Worm (Caenorhabditis elegans) whole organism, L3 larva: ENCODE results near the gene F41H10.1.

Experiments
- ZK546.5 ChIP-seq: sonication (generic microtip); optimal IDR thresholded peaks from 2 replicates; lab custom pipeline; 2017; ENCODE audit warnings: missing biosample characterization, missing genetic modification characterization
- aly-2 ChIP-seq: fragments of 150-350 bp; optimal IDR thresholded peaks from 2 replicates; lab custom pipeline; 2014; ENCODE audit warnings: missing biosample characterization, missing genetic modification characterization
- egl-27 ChIP-seq: sonication (generic microtip); optimal IDR thresholded peaks from 4 replicates; lab custom pipeline; 2017; ENCODE audit warnings: missing biosample characterization, missing genetic modification reagents, missing genetic modification characterization
- fkh-10 ChIP-seq: sonication (generic microtip); optimal IDR thresholded peaks from 2 replicates; lab custom pipeline; 2017; ENCODE audit warnings: missing biosample characterization, missing genetic modification reagents, missing genetic modification characterization
- jun-1 ChIP-seq: fragments of 150-350 bp; optimal IDR thresholded peaks from 2 replicates; lab custom pipeline; 2014; ENCODE audit warnings: missing biosample characterization, missing genetic modification reagents, missing genetic modification characterization
- mdl-1 ChIP-seq: fragments of 150-350 bp; optimal IDR thresholded peaks from 2 replicates; lab custom pipeline; 2014; ENCODE audit warnings: missing biosample characterization, missing genetic modification characterization
- nhr-23 ChIP-seq: fragments of 150-350 bp; optimal IDR thresholded peaks from 2 replicates; lab custom pipeline; 2014; ENCODE audit warnings: missing biosample characterization, missing genetic modification reagents, missing genetic modification characterization
- nhr-76 ChIP-seq: fragments of 150-350 bp; sonication (generic microtip); optimal IDR thresholded peaks from 5 replicates; lab custom pipeline; 2014; ENCODE audit warnings: missing biosample characterization, missing genetic modification characterization
- nhr-77 ChIP-seq: fragments of 150-350 bp; optimal IDR thresholded peaks from 2 replicates; lab custom pipeline; 2014; ENCODE audit warnings: missing biosample characterization, missing genetic modification characterization
- sea-2 ChIP-seq: fragments of 150-350 bp; sonication (generic microtip); optimal IDR thresholded peaks from 4 replicates; lab custom pipeline; 2014; ENCODE audit warnings: missing biosample characterization, missing genetic modification reagents, missing genetic modification characterization
- skn-1 ChIP-seq: fragments of 150-350 bp; optimal IDR thresholded peaks from 2 replicates; lab custom pipeline; 2014; ENCODE audit warnings: missing biosample characterization, missing genetic modification characterization
- snpc-4 ChIP-seq: fragments of 150-350 bp; optimal IDR thresholded peaks from 2 replicates; lab custom pipeline; 2014; ENCODE audit warnings: missing biosample characterization, missing genetic modification characterization
- unc-39 ChIP-seq: sonication (generic microtip); optimal IDR thresholded peaks from 4 replicates; lab custom pipeline; 2017; ENCODE audit warnings: missing biosample characterization, missing genetic modification characterization
- ztf-11 ChIP-seq: fragments of 150-350 bp; optimal IDR thresholded peaks from 2 replicates; lab custom pipeline; 2014; ENCODE audit warnings: missing biosample characterization, missing genetic modification characterization

- TF ChIP-seq ztf-11 (no peak), jun-1 (tag; lab: Kevin White, UChicago) (no peak), nhr-23 (tag; lab: Kevin White, UChicago) (no peak), mdl-1 (no peak), unc-39 (tag; lab: Kevin White, UChicago) (no peak), ZK546.5 (tag; lab: Kevin White, UChicago) (no peak), egl-27 (tag; lab: Kevin White, UChicago) (no peak), nhr-77 (tag; lab: Kevin White, UChicago) (no peak), snpc-4 (no peak), sea-2 (GFP tag; lab: Kevin White, UChicago) (no peak), nhr-76 (no peak), aly-2 (tag; lab: Kevin White, UChicago) (no peak), skn-1 (tag; lab: Kevin White, UChicago) (no peak), fkh-10 (GFP tag; lab: Kevin White, UChicago) (no peak)
Observed at ce11 chrIV:5353364-5353763, 29.3 kb upstream of the F41H10.1 start, which contains the start of gene Y4C6B.7.
